Fruit fly (Drosophila melanogaster) whole organism, wandering third instar larva: Measurements from ENCODE around the gene Wdr62.

Experiments
- CG32264 ChIP-seq: fragments of 200-800 bp; sonication (Bioruptor generic); optimal IDR thresholded peaks from 2 replicates; lab custom pipeline; 2016; ENCODE audit warnings: missing biosample characterization, missing genetic modification characterization
- Dfd ChIP-seq: fragments of >200 bp; optimal IDR thresholded peaks from 2 replicates; lab custom pipeline; 2017; ENCODE audit warnings: missing biosample characterization, missing genetic modification characterization
- Hnf4 ChIP-seq: fragments of 200-800 bp; sonication (Bioruptor generic); optimal IDR thresholded peaks from 2 replicates; lab custom pipeline; 2016; ENCODE audit warnings: missing biosample characterization, mild to moderate bottlenecking, missing genetic modification characterization
- Hr78 ChIP-seq: fragments of >200 bp; optimal IDR thresholded peaks from 2 replicates; lab custom pipeline; 2017; ENCODE audit warnings: missing biosample characterization, missing genetic modification characterization
- Hr83 ChIP-seq: fragments of 200-300 bp; sonication (Bioruptor generic); optimal IDR thresholded peaks from 2 replicates; lab custom pipeline; 2016; ENCODE audit warnings: missing biosample characterization, mild to moderate bottlenecking, missing genetic modification characterization, moderate library complexity; ENCODE audit not compliant: poor library complexity, severe bottlenecking
- Jra ChIP-seq: sonication (Bioruptor generic); optimal IDR thresholded peaks from 2 replicates; lab custom pipeline; 2016; ENCODE audit warnings: missing biosample characterization, missing genetic modification characterization
- Mio ChIP-seq: sonication (Bioruptor generic); optimal IDR thresholded peaks from 2 replicates; lab custom pipeline; 2016; ENCODE audit warnings: missing biosample characterization, missing genetic modification characterization
- Myc ChIP-seq: fragments of >200 bp; optimal IDR thresholded peaks from 2 replicates; lab custom pipeline; 2017
- N ChIP-seq: fragments of >200 bp; optimal IDR thresholded peaks from 2 replicates; lab custom pipeline; 2018; ENCODE audit warnings: missing biosample characterization, missing external identifiers, missing genetic modification characterization
- Rel ChIP-seq, 2 experiments: fragments of 200-800 bp; sonication (Bioruptor generic) in 1 of 2; optimal IDR thresholded peaks; 2 replicates in 1 of 2; 3 replicates in 1 of 2; lab custom pipeline; 2016 to 2019; ENCODE audit warnings: mild to moderate bottlenecking in 2 of 2, missing biosample characterization in 2 of 2, missing genetic modification characterization in 2 of 2, moderate library complexity in 1 of 2
- br ChIP-seq: fragments of 200-800 bp; sonication (Bioruptor generic); optimal IDR thresholded peaks from 2 replicates; lab custom pipeline; 2016; ENCODE audit warnings: missing biosample characterization, missing genetic modification characterization
- brk ChIP-seq: fragments of 200-800 bp; sonication (Bioruptor generic); optimal IDR thresholded peaks from 2 replicates; lab custom pipeline; 2016; ENCODE audit warnings: missing biosample characterization, mild to moderate bottlenecking, missing genetic modification characterization
- ey ChIP-seq: fragments of 200-800 bp; sonication (Bioruptor generic); optimal IDR thresholded peaks from 2 replicates; lab custom pipeline; 2016; ENCODE audit warnings: missing biosample characterization, missing genetic modification characterization
- foxo ChIP-seq, 2 experiments: fragments of 200-800 bp; sonication (Bioruptor generic); optimal IDR thresholded peaks; 2 replicates in 1 of 2; 3 replicates in 1 of 2; lab custom pipeline; 2016 to 2017; ENCODE audit warnings: missing biosample characterization in 2 of 2, missing genetic modification characterization in 2 of 2
- fru ChIP-seq: fragments of 200-800 bp; sonication (Bioruptor generic); optimal IDR thresholded peaks from 3 replicates; lab custom pipeline; 2016; ENCODE audit warnings: missing biosample characterization, mild to moderate bottlenecking, missing genetic modification characterization
- h ChIP-seq: fragments of 200-800 bp; sonication (Bioruptor generic); optimal IDR thresholded peaks from 3 replicates; lab custom pipeline; 2016; ENCODE audit warnings: missing biosample characterization, mild to moderate bottlenecking, missing genetic modification characterization
- tai ChIP-seq: sonication (Bioruptor generic); optimal IDR thresholded peaks from 2 replicates; lab custom pipeline; 2016; ENCODE audit warnings: missing biosample characterization, missing genetic modification characterization
- usp ChIP-seq: fragments of >200 bp; optimal IDR thresholded peaks from 2 replicates; lab custom pipeline; 2017; ENCODE audit warnings: missing biosample characterization, missing genetic modification characterization

Gene Wdr62

dm6 chr2L:1992060-1992459, 107.6 kb downstream of the Wdr62 start, which contains the start of gene Obp22a:
Gene Obp22a, minus strand, starts transcription at chr2L:1992160.
- no peak for TF ChIP-seq Mio
- no peak for TF ChIP-seq ey (GFP tag; lab: Kevin White, UChicago)
- TF ChIP-seq usp (GFP tag; lab: Kevin White, UChicago) = no peak
- no peak for TF ChIP-seq N (GFP tag; lab: Kevin White, UChicago)
- no peak for TF ChIP-seq foxo (GFP tag; optimal IDR thresholded peaks at IDR 0.05; lab: Kevin White, UChicago)
- no peak for TF ChIP-seq fru (GFP tag; lab: Kevin White, UChicago)
- no peak for TF ChIP-seq Myc (lab: Kevin White, UChicago)
- TF ChIP-seq Hr83 (GFP tag; lab: Kevin White, UChicago) = no peak
- TF ChIP-seq Hnf4 (GFP tag; lab: Kevin White, UChicago) = no peak
- no peak for TF ChIP-seq Dfd
- TF ChIP-seq tai (GFP tag; lab: Kevin White, UChicago) = no peak
- TF ChIP-seq Rel (GFP tag; optimal IDR thresholded peaks at IDR 0.05; lab: Kevin White, UChicago) = no peak
- TF ChIP-seq Rel (tag; optimal IDR thresholded peaks at IDR 0.05; lab: Kevin White, UChicago) = no peak
- no peak for TF ChIP-seq CG32264 (GFP tag; lab: Kevin White, UChicago)
- TF ChIP-seq Jra (GFP tag; lab: Kevin White, UChicago) = no peak
- TF ChIP-seq Hr78 = no peak
- no peak for TF ChIP-seq br (GFP tag; lab: Kevin White, UChicago)
- TF ChIP-seq h (GFP tag; lab: Kevin White, UChicago) = no peak
- no peak for TF ChIP-seq brk
